Worm (Caenorhabditis elegans): ENCODE data around the gene nkb-2.

DNA sequence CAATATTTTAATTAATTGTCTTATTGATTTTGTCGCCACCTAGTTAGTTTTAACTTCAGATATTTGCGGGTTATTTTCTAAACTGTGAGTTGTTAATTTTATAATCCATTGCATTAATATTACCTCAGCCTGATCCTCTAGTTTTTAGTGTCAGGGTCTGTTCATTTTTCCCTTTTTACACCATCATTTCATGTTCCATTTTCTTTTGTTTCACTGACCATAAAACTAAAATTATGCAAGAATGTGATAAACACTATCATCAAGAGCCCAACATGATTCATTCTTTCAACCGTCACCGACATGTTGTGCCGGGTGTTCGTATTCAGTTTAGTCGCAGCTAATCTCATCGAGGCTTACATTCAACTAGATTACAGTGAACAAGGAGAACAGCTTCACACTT lies 48.3 kb downstream of the nkb-2 start, which contains the start of gene F56C4.2:
- no peak for TF ChIP-seq zim-3 (tag; optimal IDR thresholded peaks at IDR 0.05)
- TF ChIP-seq ama-1 (optimal IDR thresholded peaks at IDR 0.05), result no peak
- no peak for TF ChIP-seq ama-1 (GFP tag; optimal IDR thresholded peaks at IDR 0.05)
- no peak for TF ChIP-seq aptf-2 (GFP tag; conservative IDR thresholded peaks at IDR 0.05)
- no peak for TF ChIP-seq sea-2 (GFP tag; IDR thresholded peaks at IDR 0.05)
- no peak for TF ChIP-seq dox-1 (GFP tag; IDR thresholded peaks at IDR 0.05)
- no peak for TF ChIP-seq unc-62 (GFP tag; optimal IDR thresholded peaks at IDR 0.05)
- TF ChIP-seq dpff-1 (tag; optimal IDR thresholded peaks at IDR 0.05), result no peak
- no peak for TF ChIP-seq pha-4 (tag; optimal IDR thresholded peaks at IDR 0.05)
- no peak for TF ChIP-seq B0336.3 (GFP tag; IDR thresholded peaks at IDR 0.05)
- no peak for TF ChIP-seq K12H6.12 (tag; optimal IDR thresholded peaks at IDR 0.05)
- no peak for TF ChIP-seq F55B11.4 (tag; optimal IDR thresholded peaks at IDR 0.05; ENCODE audit: borderline replicate concordance, insufficient read depth)
- TF ChIP-seq ets-4 (GFP tag; optimal IDR thresholded peaks at IDR 0.05), result no peak
